Worm (Caenorhabditis elegans) whole organism, L3 larva: ENCODE data around the gene twk-25.

Source experiments
- ZK546.5 ChIP-seq: sonication (generic microtip); optimal IDR thresholded peaks from 2 replicates; lab custom pipeline; 2017; ENCODE audit warnings: missing biosample characterization, missing genetic modification characterization
- elt-3 ChIP-seq, 3 experiments: fragments of 150-350 bp in 1 of 3; sonication (generic microtip) in 2 of 3; optimal IDR thresholded peaks; 2 replicates in 2 of 3; 4 replicates in 1 of 3; lab custom pipeline; 2014 to 2017; ENCODE audit warnings: missing biosample characterization in 3 of 3, missing genetic modification characterization in 3 of 3
- eor-1 ChIP-seq, 2 experiments: fragments of 150-350 bp; optimal IDR thresholded peaks; 2 replicates each; lab custom pipeline; 2014 to 2018; ENCODE audit warnings: missing biosample characterization in 2 of 2, missing genetic modification characterization in 2 of 2
- fkh-10 ChIP-seq: sonication (generic microtip); optimal IDR thresholded peaks from 2 replicates; lab custom pipeline; 2017; ENCODE audit warnings: missing biosample characterization, missing genetic modification reagents, missing genetic modification characterization
- lin-39 ChIP-seq: fragments of 150-350 bp; optimal IDR thresholded peaks from 2 replicates; lab custom pipeline; 2018; ENCODE audit warnings: missing biosample characterization, missing genetic modification reagents, missing genetic modification characterization
- skn-1 ChIP-seq: fragments of 150-350 bp; optimal IDR thresholded peaks from 2 replicates; lab custom pipeline; 2014; ENCODE audit warnings: missing biosample characterization, missing genetic modification characterization
- snpc-4 ChIP-seq: fragments of 150-350 bp; optimal IDR thresholded peaks from 2 replicates; lab custom pipeline; 2014; ENCODE audit warnings: missing biosample characterization, missing genetic modification characterization
- zag-1 ChIP-seq: fragments of 150-350 bp; optimal IDR thresholded peaks from 2 replicates; lab custom pipeline; 2014; ENCODE audit warnings: missing biosample characterization, missing genetic modification characterization

- TF ChIP-seq snpc-4 (tag; lab: Kevin White, UChicago): no peak
- TF ChIP-seq skn-1 (tag; lab: Kevin White, UChicago): no peak
- TF ChIP-seq ZK546.5 (tag; lab: Kevin White, UChicago): no peak
- TF ChIP-seq lin-39 (tag; lab: Kevin White, UChicago): no peak
- TF ChIP-seq eor-1 (tag; optimal IDR thresholded peaks at IDR 0.05; lab: Kevin White, UChicago): no peak
- no peak for TF ChIP-seq fkh-10 (GFP tag; lab: Kevin White, UChicago)
- no peak for TF ChIP-seq elt-3 (tag; optimal IDR thresholded peaks at IDR 0.05; lab: Kevin White, UChicago)
- no peak for TF ChIP-seq zag-1 (tag; lab: Kevin White, UChicago)
Measured at ce11 chrIV:11492345-11492744, 12.2 kb upstream of the twk-25 start.
